Worm (Caenorhabditis elegans) whole organism, young adult: ENCODE measurements around the gene spon-1.

Source experiments
- B0035.1 ChIP-seq: sonication (generic microtip); optimal IDR thresholded peaks from 2 replicates; lab custom pipeline; 2016; ENCODE audit warnings: missing genetic modification characterization, mild to moderate bottlenecking, missing compliant biosample characterization, missing genotype, missing genetic modification reagents
- B0336.3 ChIP-seq: fragments of 200-800 bp; sonication (Bioruptor generic); IDR thresholded peaks from 2 replicates; pipeline ENCODE4 v1.3.6; 2022; ENCODE audit warnings: missing genetic modification characterization, missing compliant biosample characterization
- C06A6.2 ChIP-seq: fragments of 200-800 bp; sonication (Bioruptor generic); conservative IDR thresholded peaks from 2 replicates; pipeline ENCODE4 v1.3.6; 2022; ENCODE audit warnings: missing genetic modification characterization, missing compliant biosample characterization
- F33H1.4 ChIP-seq: fragments of 200-800 bp; sonication (Bioruptor generic); IDR thresholded peaks from 2 replicates; pipeline ENCODE4 v1.3.6; 2022; ENCODE audit warnings: missing genetic modification reagents, missing genetic modification characterization, missing compliant biosample characterization
- F55B11.4 ChIP-seq: sonication (generic microtip); optimal IDR thresholded peaks from 2 replicates; lab custom pipeline; 2016; ENCODE audit warnings: missing compliant biosample characterization, missing genetic modification characterization, borderline replicate concordance; ENCODE audit not compliant: insufficient read depth
- F57A8.1 ChIP-seq: fragments of 200-800 bp; sonication (Bioruptor generic); optimal IDR thresholded peaks from 2 replicates; lab custom pipeline; 2018; ENCODE audit warnings: mild to moderate bottlenecking, missing genetic modification characterization, moderate library complexity, missing compliant biosample characterization
- K11D2.4 ChIP-seq: fragments of 200-800 bp; sonication (Bioruptor generic); IDR thresholded peaks from 2 replicates; pipeline ENCODE4 v1.3.6; 2022; ENCODE audit warnings: missing genetic modification reagents, missing genetic modification characterization, missing compliant biosample characterization
- T07F8.4 ChIP-seq: sonication (generic microtip); optimal IDR thresholded peaks from 2 replicates; lab custom pipeline; 2016; ENCODE audit warnings: mild to moderate bottlenecking, missing genetic modification characterization, moderate library complexity, missing compliant biosample characterization
- Y53F4B.3 ChIP-seq: fragments of 200-800 bp; sonication (Bioruptor generic); IDR thresholded peaks from 2 replicates; pipeline ENCODE4 v1.3.6; 2022; ENCODE audit warnings: missing genetic modification reagents, missing genetic modification characterization, missing compliant biosample characterization
- Y53G8AR.9 ChIP-seq: fragments of 200-800 bp; sonication (Bioruptor generic); conservative IDR thresholded peaks from 2 replicates; pipeline ENCODE4 v1.3.6; 2022; ENCODE audit warnings: missing genetic modification reagents, missing genetic modification characterization, missing compliant biosample characterization
- Y56A3A.18 ChIP-seq: fragments of 200-800 bp; sonication (Bioruptor generic); IDR thresholded peaks from 2 replicates; pipeline ENCODE4 v1.3.6; 2022; ENCODE audit warnings: missing genetic modification reagents, missing genetic modification characterization, missing compliant biosample characterization
- ama-1 ChIP-seq, 3 experiments: fragments of 150-350 bp in 1 of 3; sonication (generic microtip) in 2 of 3; optimal IDR thresholded peaks; 2 replicates each; lab custom pipeline; 2014 to 2018; ENCODE audit warnings: missing biosample characterization in 2 of 3, missing genetic modification characterization in 2 of 3, missing genetic modification reagents in 2 of 3
- attf-6 ChIP-seq: fragments of 200-800 bp; sonication (Bioruptor generic); IDR thresholded peaks from 2 replicates; pipeline ENCODE4 v1.3.6; 2022; ENCODE audit warnings: missing genetic modification reagents, missing genetic modification characterization, missing compliant biosample characterization
- cebp-1 ChIP-seq, 2 experiments: fragments of 200-800 bp in 1 of 2; sonication (Bioruptor generic) in 1 of 2; sonication (generic microtip) in 1 of 2; IDR thresholded peaks in 1 of 2; optimal IDR thresholded peaks in 1 of 2; 2 replicates each; pipeline versions ENCODE4 v1.3.6 to Lab custom; 2017 to 2022; ENCODE audit warnings: missing compliant biosample characterization in 2 of 2, missing genetic modification characterization in 2 of 2, mild to moderate bottlenecking in 1 of 2, missing genetic modification reagents in 1 of 2, moderate library complexity in 1 of 2
- ceh-40 ChIP-seq: fragments of 200-800 bp; sonication (Bioruptor generic); IDR thresholded peaks from 2 replicates; pipeline ENCODE4 v1.3.6; 2022; ENCODE audit warnings: missing genetic modification characterization, missing compliant biosample characterization
- ceh-58 ChIP-seq: fragments of 200-800 bp; sonication (Bioruptor generic); IDR thresholded peaks from 2 replicates; pipeline ENCODE4 v1.3.6; 2022; ENCODE audit warnings: missing genetic modification characterization, missing compliant biosample characterization
- ceh-79 ChIP-seq: sonication (generic microtip); optimal IDR thresholded peaks from 2 replicates; lab custom pipeline; 2017; ENCODE audit warnings: mild to moderate bottlenecking, missing genetic modification characterization, missing compliant biosample characterization
- dpff-1 ChIP-seq: sonication (generic microtip); optimal IDR thresholded peaks from 2 replicates; lab custom pipeline; 2017; ENCODE audit warnings: mild to moderate bottlenecking, missing genetic modification characterization, missing compliant biosample characterization
- dpl-1 ChIP-seq: fragments of 150-350 bp; optimal IDR thresholded peaks from 2 replicates; lab custom pipeline; 2014; ENCODE audit warnings: missing biosample characterization, missing genetic modification reagents, missing genetic modification characterization
- fkh-3 ChIP-seq: sonication (generic microtip); optimal IDR thresholded peaks from 2 replicates; lab custom pipeline; 2016; ENCODE audit warnings: mild to moderate bottlenecking, missing genetic modification characterization, missing compliant biosample characterization
- gei-17 ChIP-seq: fragments of 200-800 bp; sonication (Bioruptor generic); optimal IDR thresholded peaks from 2 replicates; lab custom pipeline; 2018; ENCODE audit warnings: mild to moderate bottlenecking, missing genetic modification characterization, missing compliant biosample characterization
- hsf-1 ChIP-seq: fragments of 200-800 bp; sonication (Bioruptor generic); IDR thresholded peaks from 2 replicates; pipeline ENCODE4 v1.3.6; 2022; ENCODE audit warnings: missing genetic modification reagents, missing genetic modification characterization, missing compliant biosample characterization
- lag-1 ChIP-seq: fragments of 200-800 bp; sonication (Bioruptor generic); IDR thresholded peaks from 2 replicates; pipeline ENCODE4 v1.3.6; 2022; ENCODE audit warnings: missing genetic modification reagents, missing genetic modification characterization, missing compliant biosample characterization
- madf-10 ChIP-seq: sonication (generic microtip); optimal IDR thresholded peaks from 2 replicates; lab custom pipeline; 2016; ENCODE audit warnings: mild to moderate bottlenecking, missing genetic modification characterization, missing compliant biosample characterization
- madf-3 ChIP-seq: fragments of 200-800 bp; sonication (Bioruptor generic); IDR thresholded peaks from 2 replicates; pipeline ENCODE4 v1.3.6; 2022; ENCODE audit warnings: missing genetic modification reagents, missing genetic modification characterization, missing compliant biosample characterization
- mel-28 ChIP-seq: sonication (generic microtip); optimal IDR thresholded peaks from 2 replicates; lab custom pipeline; 2016; ENCODE audit warnings: borderline replicate concordance, mild to moderate bottlenecking, missing genetic modification characterization, missing compliant biosample characterization
- nfya-1 ChIP-seq: sonication (generic microtip); optimal IDR thresholded peaks from 2 replicates; lab custom pipeline; 2017; ENCODE audit warnings: antibody characterized with exemption, missing compliant biosample characterization, missing genetic modification characterization, borderline replicate concordance; ENCODE audit not compliant: insufficient read depth
- nfyb-1 ChIP-seq: fragments of 200-800 bp; sonication (Bioruptor generic); IDR thresholded peaks from 2 replicates; pipeline ENCODE4 v1.3.6; 2022; ENCODE audit warnings: missing genetic modification reagents, missing genetic modification characterization, missing compliant biosample characterization
- nhr-90 ChIP-seq: sonication (generic microtip); optimal IDR thresholded peaks from 2 replicates; lab custom pipeline; 2016; ENCODE audit warnings: missing genotype, mild to moderate bottlenecking, missing genetic modification characterization, missing compliant biosample characterization
- pbrm-1 ChIP-seq: fragments of 200-800 bp; sonication (Bioruptor generic); IDR thresholded peaks from 2 replicates; pipeline ENCODE4 v1.3.6; 2022; ENCODE audit warnings: missing genetic modification reagents, missing genetic modification characterization, missing compliant biosample characterization
- pha-4 ChIP-seq: fragments of 150-350 bp; sonication (generic microtip); optimal IDR thresholded peaks from 2 replicates; lab custom pipeline; 2014; ENCODE audit warnings: missing biosample characterization, missing genetic modification reagents, missing genetic modification characterization
- rcor-1 ChIP-seq: fragments of 200-800 bp; sonication (Bioruptor generic); IDR thresholded peaks from 2 replicates; pipeline ENCODE4 v1.3.6; 2022; ENCODE audit warnings: missing genetic modification reagents, missing genetic modification characterization, missing compliant biosample characterization
- rpc-1 ChIP-seq, 2 experiments: fragments of 150-350 bp in 1 of 2; sonication (generic microtip) in 1 of 2; optimal IDR thresholded peaks; 2 replicates each; lab custom pipeline; 2014 to 2018; ENCODE audit warnings: missing biosample characterization in 1 of 2, missing genetic modification characterization in 1 of 2, missing genetic modification reagents in 1 of 2, missing genotype in 1 of 2
- snpc-3.4 ChIP-seq: sonication (generic microtip); optimal IDR thresholded peaks from 2 replicates; lab custom pipeline; 2017; ENCODE audit warnings: missing genetic modification characterization, mild to moderate bottlenecking, missing compliant biosample characterization, antibody characterized with exemption, moderate library complexity, missing genotype, missing genetic modification reagents
- snpc-4 ChIP-seq, 5 experiments: fragments of 150-350 bp in 1 of 5; sonication (generic microtip) in 4 of 5; optimal IDR thresholded peaks; 2 replicates each; lab custom pipeline; 2014 to 2018; ENCODE audit warnings: missing genetic modification characterization in 5 of 5, missing biosample characterization in 3 of 5, antibody characterized with exemption in 2 of 5, mild to moderate bottlenecking in 2 of 5, missing compliant biosample characterization in 2 of 5, missing genotype in 2 of 5, moderate library complexity in 2 of 5, missing genetic modification reagents in 1 of 5
- unc-130 ChIP-seq: sonication (generic microtip); optimal IDR thresholded peaks from 2 replicates; lab custom pipeline; 2016; ENCODE audit warnings: missing genetic modification reagents, missing genetic modification characterization, missing compliant biosample characterization
- unc-62 ChIP-seq: fragments of 150-350 bp; optimal IDR thresholded peaks from 2 replicates; lab custom pipeline; 2014; ENCODE audit warnings: missing biosample characterization, missing genetic modification reagents, missing genetic modification characterization
- xnd-1 ChIP-seq: sonication (generic microtip); optimal IDR thresholded peaks from 2 replicates; lab custom pipeline; 2016; ENCODE audit warnings: missing genotype, missing genetic modification reagents, missing genetic modification characterization, missing compliant biosample characterization
- zfh-2 ChIP-seq: fragments of 200-800 bp; sonication (Bioruptor generic); conservative IDR thresholded peaks from 2 replicates; pipeline ENCODE4 v1.3.6; 2022; ENCODE audit warnings: missing genetic modification reagents, missing genetic modification characterization, missing compliant biosample characterization
- ztf-22 ChIP-seq: fragments of 200-800 bp; sonication (Bioruptor generic); optimal IDR thresholded peaks from 2 replicates; lab custom pipeline; 2018; ENCODE audit warnings: mild to moderate bottlenecking, missing genetic modification characterization, moderate library complexity, missing compliant biosample characterization
- ztf-25 ChIP-seq: fragments of 200-800 bp; sonication (Bioruptor generic); IDR thresholded peaks from 2 replicates; pipeline ENCODE4 v1.3.6; 2022; ENCODE audit warnings: missing genetic modification reagents, missing genetic modification characterization, missing compliant biosample characterization
- ztf-6 ChIP-seq: fragments of 200-800 bp; sonication (Bioruptor generic); IDR thresholded peaks from 2 replicates; pipeline ENCODE4 v1.3.6; 2022; ENCODE audit warnings: missing genetic modification reagents, missing genetic modification characterization, missing compliant biosample characterization

The spon-1 gene

DNA sequence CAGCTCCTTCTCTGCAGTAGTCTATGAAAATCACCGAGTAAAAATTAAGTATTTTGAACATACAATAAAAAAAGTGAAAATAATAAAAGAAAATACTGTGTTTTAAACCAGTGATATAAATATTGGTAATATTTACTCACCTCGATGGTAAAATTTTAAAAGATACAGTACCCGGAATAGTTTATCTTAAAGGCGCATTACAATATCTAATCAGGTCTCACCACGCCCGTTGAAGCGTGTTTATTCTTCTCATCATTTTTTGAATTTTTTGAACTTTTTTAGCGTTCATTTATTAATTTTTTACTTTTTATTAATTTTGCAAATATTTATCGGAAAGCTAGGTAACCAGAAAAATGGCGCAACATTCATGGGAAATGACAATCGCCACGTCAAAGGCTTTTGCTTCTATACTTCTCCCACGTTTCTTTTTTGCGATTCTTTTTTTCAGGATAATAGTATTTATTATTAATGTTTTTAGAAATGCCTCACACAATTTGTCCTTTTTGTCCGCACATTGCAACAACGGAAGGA lies 5.5 kb downstream of the spon-1 start, which contains the start of gene F10E7.2 (continued):
- TF ChIP-seq xnd-1 (peak; percentile 66), ceh-58 (GFP tag; lab: Robert Waterston, UW) (no peak), unc-62 (GFP tag; lab: Kevin White, UChicago) (no peak), attf-6 (GFP tag; lab: Robert Waterston, UW) (no peak), F33H1.4 (GFP tag; lab: Robert Waterston, UW) (peak; percentile 84)

DNA sequence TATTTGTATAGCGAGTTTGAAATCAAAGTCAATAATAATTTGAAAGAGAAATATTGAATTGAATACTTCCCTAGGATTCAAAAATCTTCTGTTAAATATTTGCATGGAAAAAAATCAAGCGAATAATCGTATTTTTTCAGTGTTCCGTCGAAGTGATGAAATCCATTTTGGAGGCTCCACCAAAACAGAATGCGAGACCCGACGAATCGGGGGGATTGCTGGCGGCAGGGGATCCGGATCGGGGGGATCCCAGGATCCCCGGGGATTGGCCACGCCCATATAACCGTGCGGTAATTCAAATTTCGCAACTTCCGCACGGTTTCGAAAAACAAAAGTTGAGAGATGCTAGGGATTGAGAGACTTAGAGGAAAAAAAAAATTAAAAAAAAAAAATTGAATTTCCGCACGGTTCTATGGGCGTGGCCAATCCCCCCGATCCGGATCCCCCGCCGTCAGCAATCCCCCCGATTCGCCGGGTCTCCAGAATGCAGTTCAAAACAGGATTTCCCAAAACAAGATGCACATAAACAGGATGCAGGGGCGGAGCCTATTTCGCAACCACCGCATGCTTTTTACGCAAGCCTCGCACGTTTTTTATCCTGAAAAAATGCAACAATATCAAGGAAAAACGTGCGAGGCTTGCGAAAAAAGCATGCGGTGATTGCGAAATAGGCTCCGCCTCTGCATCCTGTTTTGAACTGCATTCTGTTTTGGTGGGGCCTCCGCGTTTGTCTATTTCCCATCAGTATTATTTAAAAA lies 6.5 kb downstream of the spon-1 start, which contains the start of gene F10E7.11:
Gene F10E7.11 (minus strand): TSS at position 232 of the 758 bp plus-strand sequence.
- TF ChIP-seq C06A6.2 (GFP tag; lab: Robert Waterston, UW) (peak; percentile 71; the same call in 1 of the 2 replicates), cebp-1 (GFP tag; IDR thresholded peaks at IDR 0.05; lab: Robert Waterston, UW) (peak; percentile 92), cebp-1 (tag; optimal IDR thresholded peaks at IDR 0.05; lab: Kevin White, UChicago) (peak; percentile 99), rpc-1 (optimal IDR thresholded peaks at IDR 0.05; lab: Kevin White, UChicago) (peak; percentile 9), rpc-1 (tag; optimal IDR thresholded peaks at IDR 0.05; lab: Kevin White, UChicago) (no peak), snpc-3.4 (tag; lab: Kevin White, UChicago) (peak; percentile 5), F57A8.1 (GFP tag; lab: Kevin White, UChicago) (no peak), ztf-22 (GFP tag; lab: Kevin White, UChicago) (no peak), Y53F4B.3 (GFP tag; lab: Robert Waterston, UW) (no peak), F55B11.4 (tag; lab: Kevin White, UChicago) (no peak), nhr-90 (no peak), K11D2.4 (peak; percentile 58; the same call in 1 of the 2 replicates), nfyb-1 (no peak), ztf-6 (GFP tag; lab: Robert Waterston, UW) (no peak), Y53G8AR.9 (GFP tag; lab: Robert Waterston, UW) (0 out of 2 replicates have a peak, but pooled peaks have one; percentile 31), unc-130 (GFP tag; lab: Kevin White, UChicago) (peak; percentile 6), zfh-2 (GFP tag; lab: Robert Waterston, UW) (peak; percentile 92), ceh-79 (tag; lab: Kevin White, UChicago) (no peak), B0035.1 (tag; lab: Kevin White, UChicago) (no peak), ceh-40 (GFP tag; lab: Robert Waterston, UW) (no peak), pbrm-1 (GFP tag; lab: Robert Waterston, UW) (peak; percentile 65; the same call in 1 of the 2 replicates), madf-3 (GFP tag; lab: Robert Waterston, UW) (no peak; the same call in 1 of the 2 replicates), ama-1 (optimal IDR thresholded peaks at IDR 0.05; lab: Kevin White, UChicago) (no peak), ama-1 (GFP tag; optimal IDR thresholded peaks at IDR 0.05; lab: Kevin White, UChicago) (no peak), ztf-25 (GFP tag; lab: Robert Waterston, UW) (0 out of 2 replicates have a peak, but pooled peaks have one; percentile 21), snpc-4 (GFP tag; optimal IDR thresholded peaks at IDR 0.05; lab: Kevin White, UChicago) (no peak), snpc-4 (tag; optimal IDR thresholded peaks at IDR 0.05; lab: Kevin White, UChicago) (peak in 2 of 4 experiments; percentile 33 to 34), Y56A3A.18 (GFP tag; lab: Robert Waterston, UW) (no peak), lag-1 (GFP tag; lab: Robert Waterston, UW) (no peak), rcor-1 (GFP tag; lab: Robert Waterston, UW) (no peak), nfya-1 (tag; lab: Kevin White, UChicago) (no peak), T07F8.4 (no peak), dpl-1 (no peak), dpff-1 (no peak), pha-4 (tag; lab: Kevin White, UChicago) (no peak), hsf-1 (GFP tag; lab: Robert Waterston, UW) (no peak), gei-17 (no peak), B0336.3 (GFP tag; lab: Robert Waterston, UW) (peak; percentile 34; the same call in 1 of the 2 replicates), madf-10 (no peak), ceh-58 (GFP tag; lab: Robert Waterston, UW) (no peak), mel-28 (tag; lab: Kevin White, UChicago) (no peak), F33H1.4 (GFP tag; lab: Robert Waterston, UW) (no peak), fkh-3 (no peak)
